Fruit fly (Drosophila melanogaster) whole organism, adult: Measurements from ENCODE around the gene lbl.

ENCODE experiments used
- CG1620 ChIP-seq: fragments of 200-800 bp; sonication (Bioruptor generic); optimal IDR thresholded peaks from 2 replicates; lab custom pipeline; 2016; ENCODE audit warnings: missing biosample characterization, missing genetic modification characterization
- Hr96 ChIP-seq: fragments of 200-800 bp; sonication (Bioruptor generic); optimal IDR thresholded peaks from 2 replicates; lab custom pipeline; 2016; ENCODE audit warnings: missing biosample characterization, missing genetic modification characterization
- bab1 ChIP-seq: fragments of 200-800 bp; sonication (Bioruptor generic); optimal IDR thresholded peaks from 3 replicates; lab custom pipeline; 2019; ENCODE audit warnings: missing biosample characterization, mild to moderate bottlenecking, missing genetic modification characterization, moderate library complexity
- kay ChIP-seq: fragments of 200-800 bp; sonication (Bioruptor generic); peaks from one replicate; lab custom pipeline; 2016; ENCODE audit warnings: missing biosample characterization, missing genetic modification characterization, borderline replicate concordance
- pad ChIP-seq: fragments of 200-800 bp; sonication (Bioruptor generic); optimal IDR thresholded peaks from 3 replicates; lab custom pipeline; 2017; ENCODE audit warnings: missing biosample characterization, missing genetic modification characterization, mild to moderate bottlenecking, moderate library complexity, missing genetic modification reagents

- TF ChIP-seq kay (GFP tag; lab: Kevin White, UChicago): no peak
- TF ChIP-seq pad (GFP tag; lab: Kevin White, UChicago): no peak
- TF ChIP-seq CG1620 (GFP tag; lab: Kevin White, UChicago): no peak
- TF ChIP-seq Hr96 (GFP tag; lab: Kevin White, UChicago): no peak
- TF ChIP-seq bab1 (GFP tag; lab: Kevin White, UChicago): no peak
Observed at dm6 chr3R:21437515-21438090, 3.7 kb upstream of the lbl start.
